Worm (Caenorhabditis elegans): Measurements from ENCODE around the gene pyr-1.

- no peak for TF ChIP-seq nhr-27 (tag; optimal IDR thresholded peaks at IDR 0.05)
- TF ChIP-seq aptf-3 (GFP tag; IDR thresholded peaks at IDR 0.05) = no peak
- TF ChIP-seq unc-62 (GFP tag; optimal IDR thresholded peaks at IDR 0.05) = no peak
- TF ChIP-seq akir-1 (GFP tag; optimal IDR thresholded peaks at IDR 0.05) = no peak
- no peak for TF ChIP-seq Y53G8AR.9 (GFP tag; conservative IDR thresholded peaks at IDR 0.05)
- no peak for TF ChIP-seq hmg-1.2 (GFP tag; IDR thresholded peaks at IDR 0.05)
- TF ChIP-seq ets-4 (GFP tag; optimal IDR thresholded peaks at IDR 0.05) = no peak
- TF ChIP-seq nfya-1 (tag; optimal IDR thresholded peaks at IDR 0.05; ENCODE audit: borderline replicate concordance, insufficient read depth) = no peak
- TF ChIP-seq F23B12.7 (tag; optimal IDR thresholded peaks at IDR 0.05; ENCODE audit: insufficient read depth) = no peak
- TF ChIP-seq rpc-1 (optimal IDR thresholded peaks at IDR 0.05) = no peak
- no peak for TF ChIP-seq rpc-1 (tag; optimal IDR thresholded peaks at IDR 0.05)
Measured at ce11 chrII:8701619-8702350, 50.9 kb downstream of the pyr-1 start, which contains the start of gene sphk-1.

All from whole organism, young adult.